Fruit fly (Drosophila melanogaster): ENCODE data around the gene CG5676.

CG5676 gene

DNA sequence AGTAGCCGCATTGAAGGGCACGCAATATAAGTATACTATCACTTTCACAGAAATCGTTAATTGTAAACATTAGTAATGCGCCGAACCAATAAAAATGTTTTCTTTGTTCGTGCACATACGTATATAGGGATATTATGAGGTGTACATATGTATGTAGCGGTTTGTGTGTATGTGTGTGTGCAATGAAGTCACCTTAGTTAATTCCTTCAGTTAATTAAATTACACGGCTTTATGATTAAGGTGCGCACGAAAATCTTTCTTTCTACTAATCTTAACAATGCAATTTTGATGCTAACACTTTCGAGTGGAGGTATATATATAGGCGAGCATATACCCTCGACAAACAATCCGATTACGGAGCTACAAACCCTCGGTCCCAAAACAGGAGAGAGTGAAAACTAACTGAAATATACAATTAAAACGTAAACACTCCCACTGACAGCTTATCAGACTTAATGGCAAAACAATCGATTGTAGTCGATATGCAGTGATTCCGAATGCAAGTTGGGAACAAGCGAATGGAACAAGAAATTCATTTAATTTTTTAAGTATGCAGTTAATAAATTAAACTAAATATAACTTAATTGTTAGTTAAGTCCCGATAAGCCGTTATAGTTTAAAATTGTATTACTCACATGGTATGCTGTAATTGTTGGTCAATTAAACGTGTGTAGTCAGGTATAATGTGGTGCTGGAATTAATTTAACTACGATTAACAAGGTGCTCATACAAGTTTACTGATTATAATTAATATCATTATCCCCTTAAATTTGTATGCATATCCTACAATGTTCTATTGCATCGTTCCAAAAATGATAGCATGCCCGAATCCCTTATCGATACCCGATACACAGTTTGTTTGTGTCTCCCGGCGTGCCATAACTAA lies 34.9 kb downstream of the CG5676 start, which contains the start of the genes Npc1a and Prosalpha6 (continued):
- peak; percentile 50; the same call in 1 of the 2 replicates for TF ChIP-seq bbx (GFP tag; IDR thresholded peaks at IDR 0.05; ENCODE audit: partially characterized antibody)
- no peak for TF ChIP-seq onecut (GFP tag; IDR thresholded peaks at IDR 0.05)
- TF ChIP-seq CG3065 (GFP tag; optimal IDR thresholded peaks at IDR 0.05), result no peak
- no peak for TF ChIP-seq CG11695 (GFP tag; IDR thresholded peaks at IDR 0.05)
- TF ChIP-seq ab (GFP tag; optimal IDR thresholded peaks at IDR 0.05), result peak; percentile 20
- TF ChIP-seq trh (GFP tag; optimal IDR thresholded peaks at IDR 0.05), result no peak
- peak; percentile 74 for TF ChIP-seq knrl (GFP tag; IDR thresholded peaks at IDR 0.05; ENCODE audit: partially characterized antibody)
- no peak for TF ChIP-seq yki (optimal IDR thresholded peaks at IDR 0.05)
- TF ChIP-seq CrebB (tag; optimal IDR thresholded peaks at IDR 0.05), result no peak
- peak; percentile 94 for TF ChIP-seq CG11723 (GFP tag; optimal IDR thresholded peaks at IDR 0.05)
- TF ChIP-seq Pdp1 (GFP tag; optimal IDR thresholded peaks at IDR 0.05), result peak; percentile 9 to 40
- peak; percentile 7 for TF ChIP-seq sug (tag; optimal IDR thresholded peaks at IDR 0.05)
- no peak for TF ChIP-seq NC2β (GFP tag; optimal IDR thresholded peaks at IDR 0.05)
- peak; percentile 1 for TF ChIP-seq mam (GFP tag; optimal IDR thresholded peaks at IDR 0.05)
- no peak for TF ChIP-seq Side (GFP tag; optimal IDR thresholded peaks at IDR 0.05)
- no peak for TF ChIP-seq sd (tag; optimal IDR thresholded peaks at IDR 0.05)
- peak; percentile 12 for TF ChIP-seq CG17186 (GFP tag; optimal IDR thresholded peaks at IDR 0.05)
- peak; percentile 54 for TF ChIP-seq hbn (GFP tag; IDR thresholded peaks at IDR 0.05; ENCODE audit: partially characterized antibody)
- TF ChIP-seq CG18476 (GFP tag; optimal IDR thresholded peaks at IDR 0.05), result peak; percentile 7
- no peak for TF ChIP-seq tna (GFP tag; IDR thresholded peaks at IDR 0.05; ENCODE audit: partially characterized antibody)
- no peak for TF ChIP-seq Taf1 (GFP tag; IDR thresholded peaks at IDR 0.05)
- no peak for TF ChIP-seq HLH3B (GFP tag; IDR thresholded peaks at IDR 0.05)
- TF ChIP-seq Fer1 (GFP tag; optimal IDR thresholded peaks at IDR 0.05), result peak; percentile 5
- peak; percentile 68 for TF ChIP-seq ssp (GFP tag; IDR thresholded peaks at IDR 0.05)
- peak; percentile 62 for TF ChIP-seq CG13287 (GFP tag; IDR thresholded peaks at IDR 0.05; ENCODE audit: partially characterized antibody)
- no peak for TF ChIP-seq chn (GFP tag; optimal IDR thresholded peaks at IDR 0.05)
- peak; percentile 100 for TF ChIP-seq CG1603 (tag; optimal IDR thresholded peaks at IDR 0.05)
- TF ChIP-seq CG4424 (GFP tag; optimal IDR thresholded peaks at IDR 0.05), result peak; percentile 8
- no peak for TF ChIP-seq repo (GFP tag; optimal IDR thresholded peaks at IDR 0.05)
- no peak for TF ChIP-seq CG34224 (GFP tag; IDR thresholded peaks at IDR 0.05; ENCODE audit: partially characterized antibody)
- TF ChIP-seq CG32532 (GFP tag; IDR thresholded peaks at IDR 0.05), result no peak
- TF ChIP-seq CG8765 (GFP tag; IDR thresholded peaks at IDR 0.05), result no peak
- peak; percentile 30 for TF ChIP-seq Nf-YC (tag; optimal IDR thresholded peaks at IDR 0.05)
- peak; percentile 6 for TF ChIP-seq CG33557 (GFP tag; optimal IDR thresholded peaks at IDR 0.05)
- TF ChIP-seq CG15479 (GFP tag; optimal IDR thresholded peaks at IDR 0.05), result no peak
- no peak for TF ChIP-seq Dfd (GFP tag; optimal IDR thresholded peaks at IDR 0.05)
- no peak for TF ChIP-seq Atf6 (GFP tag; IDR thresholded peaks at IDR 0.05)
- TF ChIP-seq Opbp (GFP tag; IDR thresholded peaks at IDR 0.05; ENCODE audit: partially characterized antibody), result peak; percentile 77; the same call in 2 of the 3 replicates
- TF ChIP-seq tx (GFP tag; optimal IDR thresholded peaks at IDR 0.05), result no peak
- no peak for TF ChIP-seq ken (GFP tag; IDR thresholded peaks at IDR 0.05)
- no peak for TF ChIP-seq Xrp1 (GFP tag; IDR thresholded peaks at IDR 0.05)
- peak; percentile 78 for TF ChIP-seq CG2116 (GFP tag; optimal IDR thresholded peaks at IDR 0.05)
- TF ChIP-seq h (optimal IDR thresholded peaks at IDR 0.05), result no peak
- no peak for TF ChIP-seq Hand (GFP tag; optimal IDR thresholded peaks at IDR 0.05)
- no peak for TF ChIP-seq Jarid2 (GFP tag; optimal IDR thresholded peaks at IDR 0.05)
- 0 out of 2 replicates have a peak, but pooled peaks have one; percentile 10 for TF ChIP-seq chm (GFP tag; IDR thresholded peaks at IDR 0.05)
- TF ChIP-seq Dbx (GFP tag; IDR thresholded peaks at IDR 0.05), result no peak
- no peak for TF ChIP-seq usp (GFP tag; optimal IDR thresholded peaks at IDR 0.05)
- no peak for TF ChIP-seq nerfin-1 (tag; optimal IDR thresholded peaks at IDR 0.05)
- TF ChIP-seq salm (tag; optimal IDR thresholded peaks at IDR 0.05), result no peak

Measured in whole organism, embryonic.